Fruit fly (Drosophila melanogaster) whole organism: ENCODE data around the gene CG7140.

ENCODE experiments used
- CG8478 ChIP-seq: fragments of >200 bp; optimal IDR thresholded peaks from 2 replicates; lab custom pipeline; 2018; ENCODE audit warnings: inconsistent platforms
- Dll ChIP-seq: fragments of >200 bp; optimal IDR thresholded peaks from 2 replicates; lab custom pipeline; 2017
- EcR ChIP-seq, 2 experiments: fragments of >200 bp; optimal IDR thresholded peaks; 2 replicates each; lab custom pipeline; 2017; ENCODE audit warnings: missing biosample characterization in 2 of 2, missing genetic modification characterization in 2 of 2, missing genetic modification reagents in 2 of 2
- pan ChIP-seq: fragments of >200 bp; optimal IDR thresholded peaks from 2 replicates; lab custom pipeline; 2017
- psq ChIP-seq: fragments of >200 bp; optimal IDR thresholded peaks from 2 replicates; lab custom pipeline; 2017
- usp ChIP-seq: fragments of >200 bp; optimal IDR thresholded peaks from 2 replicates; lab custom pipeline; 2017; ENCODE audit warnings: missing biosample characterization, missing genetic modification characterization, mixed read lengths

CG7140 gene

DNA sequence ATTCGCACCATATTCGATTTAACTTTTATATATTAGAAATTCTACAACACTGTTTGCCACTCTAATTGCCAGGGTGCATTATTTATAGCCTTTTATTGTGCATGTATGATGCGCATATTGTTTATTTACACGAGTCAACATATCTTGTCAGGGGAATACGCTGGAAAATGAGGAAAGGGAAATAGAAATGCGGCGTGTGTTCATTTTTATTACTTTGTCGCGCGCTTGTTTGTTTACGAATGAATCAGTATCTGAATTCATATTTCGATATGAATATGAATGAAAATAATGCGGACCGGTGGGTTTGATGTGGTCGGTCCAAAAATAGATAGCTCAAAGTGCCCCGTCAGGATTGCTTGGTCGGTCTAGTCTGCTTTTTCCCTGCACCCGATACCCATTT is 22.0 kb downstream of the CG7140 start:
- TF ChIP-seq usp (GFP tag; lab: Kevin White, UChicago) (no peak), pan (no peak), CG8478 (no peak), Dll (lab: Kevin White, UChicago) (no peak), EcR (GFP tag; optimal IDR thresholded peaks at IDR 0.05; lab: Kevin White, UChicago) (no peak), psq (no peak)

- TF ChIP-seq psq (no peak), Dll (lab: Kevin White, UChicago) (no peak), CG8478 (no peak), usp (GFP tag; lab: Kevin White, UChicago) (no peak), EcR (GFP tag; optimal IDR thresholded peaks at IDR 0.05; lab: Kevin White, UChicago) (no peak), pan (no peak)
Measured at dm6 chr3L:21994000-21994399, 34.1 kb downstream of the CG7140 start.

dm6 chr3L:21984910-21985309 is 43.2 kb downstream of the CG7140 start, which contains the start of gene Act79B:
Gene Act79B (plus strand): TSS chr3L:21985210.
- TF ChIP-seq CG8478 (no peak), usp (GFP tag; lab: Kevin White, UChicago) (no peak), pan (no peak), Dll (lab: Kevin White, UChicago) (no peak), psq (no peak), EcR (GFP tag; optimal IDR thresholded peaks at IDR 0.05; lab: Kevin White, UChicago) (no peak)

- no peak for TF ChIP-seq psq
- no peak for TF ChIP-seq Dll (lab: Kevin White, UChicago)
- TF ChIP-seq EcR (GFP tag; optimal IDR thresholded peaks at IDR 0.05; lab: Kevin White, UChicago): no peak
Measured at dm6 chr3L:21979789-21980188, 48.3 kb downstream of the CG7140 start.
